Worm (Caenorhabditis elegans) whole organism, late embryonic: ENCODE data around the gene B0478.3.

Source experiments
- F13H6.1 ChIP-seq: sonication (generic microtip); optimal IDR thresholded peaks from 2 replicates; lab custom pipeline; 2016; ENCODE audit warnings: missing genetic modification characterization, missing compliant biosample characterization
- K02D7.2 ChIP-seq: sonication (generic microtip); optimal IDR thresholded peaks from 2 replicates; lab custom pipeline; 2017; ENCODE audit warnings: mild to moderate bottlenecking, missing genetic modification characterization, missing compliant biosample characterization
- ama-1 ChIP-seq: fragments of 150-350 bp; optimal IDR thresholded peaks from 2 replicates; lab custom pipeline; 2014
- ceh-18 ChIP-seq: sonication (generic microtip); optimal IDR thresholded peaks from 2 replicates; lab custom pipeline; 2016; ENCODE audit warnings: missing genetic modification characterization, missing compliant biosample characterization
- ceh-2 ChIP-seq: sonication (generic microtip); optimal IDR thresholded peaks from 2 replicates; lab custom pipeline; 2016; ENCODE audit warnings: missing genotype, missing genetic modification characterization, missing compliant biosample characterization
- ceh-24 ChIP-seq: sonication (generic microtip); optimal IDR thresholded peaks from 2 replicates; lab custom pipeline; 2016; ENCODE audit warnings: mild to moderate bottlenecking, missing genetic modification characterization, missing compliant biosample characterization
- ceh-31 ChIP-seq: sonication (generic microtip); optimal IDR thresholded peaks from 2 replicates; lab custom pipeline; 2016; ENCODE audit warnings: missing genetic modification characterization, missing compliant biosample characterization
- ceh-34 ChIP-seq: sonication (generic microtip); optimal IDR thresholded peaks from 2 replicates; lab custom pipeline; 2016; ENCODE audit warnings: mild to moderate bottlenecking, missing genetic modification characterization, missing compliant biosample characterization
- ceh-45 ChIP-seq: fragments of 200-800 bp; sonication (Bioruptor generic); IDR thresholded peaks from 2 replicates; pipeline ENCODE4 v1.3.6; 2022; ENCODE audit warnings: missing genetic modification reagents, missing genetic modification characterization, missing compliant biosample characterization
- ceh-48 ChIP-seq: sonication (generic microtip); optimal IDR thresholded peaks from 2 replicates; lab custom pipeline; 2016; ENCODE audit warnings: missing genetic modification characterization, inconsistent platforms, missing compliant biosample characterization
- dmd-4 ChIP-seq: sonication (generic microtip); optimal IDR thresholded peaks from 2 replicates; lab custom pipeline; 2016; ENCODE audit warnings: borderline replicate concordance, missing genetic modification characterization, missing compliant biosample characterization
- dve-1 ChIP-seq: sonication (generic microtip); optimal IDR thresholded peaks from 2 replicates; lab custom pipeline; 2017; ENCODE audit warnings: antibody characterized with exemption, mild to moderate bottlenecking, missing genetic modification characterization, missing compliant biosample characterization
- fax-1 ChIP-seq: sonication (generic microtip); optimal IDR thresholded peaks from 2 replicates; lab custom pipeline; 2016; ENCODE audit warnings: missing genotype, missing genetic modification characterization, missing compliant biosample characterization
- fkh-10 ChIP-seq: fragments of 150-350 bp; optimal IDR thresholded peaks from 2 replicates; lab custom pipeline; 2014; ENCODE audit warnings: missing biosample characterization, missing genetic modification reagents, missing genetic modification characterization
- fkh-6 ChIP-seq: sonication (generic microtip); optimal IDR thresholded peaks from 2 replicates; lab custom pipeline; 2016; ENCODE audit warnings: missing genetic modification characterization, missing compliant biosample characterization
- gmeb-2 ChIP-seq: sonication (generic microtip); optimal IDR thresholded peaks from 2 replicates; lab custom pipeline; 2016; ENCODE audit warnings: missing genetic modification characterization, inconsistent platforms, missing compliant biosample characterization
- hlh-13 ChIP-seq: fragments of 200-800 bp; sonication (Bioruptor generic); optimal IDR thresholded peaks from 2 replicates; lab custom pipeline; 2018; ENCODE audit warnings: mild to moderate bottlenecking, missing genetic modification characterization, missing compliant biosample characterization
- hlh-30 ChIP-seq: sonication (generic microtip); optimal IDR thresholded peaks from 2 replicates; lab custom pipeline; 2017; ENCODE audit warnings: antibody characterized with exemption, missing genetic modification characterization, missing compliant biosample characterization; ENCODE audit not compliant: insufficient read depth
- hlh-8 ChIP-seq: sonication (generic microtip); optimal IDR thresholded peaks from 2 replicates; lab custom pipeline; 2016; ENCODE audit warnings: missing genotype, missing genetic modification characterization, missing compliant biosample characterization
- lim-6 ChIP-seq: sonication (generic microtip); optimal IDR thresholded peaks from 2 replicates; lab custom pipeline; 2016; ENCODE audit warnings: missing genetic modification characterization, missing compliant biosample characterization
- madf-2 ChIP-seq: sonication (generic microtip); optimal IDR thresholded peaks from 2 replicates; lab custom pipeline; 2017; ENCODE audit warnings: missing genetic modification characterization, missing compliant biosample characterization
- mec-3 ChIP-seq: sonication (generic microtip); optimal IDR thresholded peaks from 2 replicates; lab custom pipeline; 2016; ENCODE audit warnings: borderline replicate concordance, missing genetic modification characterization, missing compliant biosample characterization
- nfya-1 ChIP-seq: sonication (generic microtip); optimal IDR thresholded peaks from 2 replicates; lab custom pipeline; 2017; ENCODE audit warnings: missing genetic modification characterization, mild to moderate bottlenecking, missing compliant biosample characterization, antibody characterized with exemption, moderate library complexity
- nhr-11 ChIP-seq: fragments of 150-350 bp; optimal IDR thresholded peaks from 2 replicates; lab custom pipeline; 2014; ENCODE audit warnings: missing biosample characterization, missing genetic modification characterization
- npax-4 ChIP-seq: sonication (generic microtip); optimal IDR thresholded peaks from 2 replicates; lab custom pipeline; 2016; ENCODE audit warnings: missing genetic modification characterization, missing compliant biosample characterization
- pag-3 ChIP-seq: sonication (generic microtip); optimal IDR thresholded peaks from 2 replicates; lab custom pipeline; 2016; ENCODE audit warnings: missing compliant biosample characterization, missing genetic modification characterization, borderline replicate concordance
- pax-1 ChIP-seq: fragments of 150-350 bp; optimal IDR thresholded peaks from 2 replicates; lab custom pipeline; 2014; ENCODE audit warnings: missing biosample characterization, missing genetic modification characterization
- pros-1 ChIP-seq: fragments of 150-350 bp; optimal IDR thresholded peaks from 2 replicates; lab custom pipeline; 2014; ENCODE audit warnings: missing biosample characterization, missing genetic modification reagents, missing genetic modification characterization
- ref-2 ChIP-seq: sonication (generic microtip); optimal IDR thresholded peaks from 2 replicates; lab custom pipeline; 2016; ENCODE audit warnings: missing genetic modification characterization, missing compliant biosample characterization
- sox-2 ChIP-seq: fragments of 200-800 bp; sonication (Bioruptor generic); IDR thresholded peaks from 2 replicates; pipeline ENCODE4 v1.3.6; 2022; ENCODE audit warnings: missing genetic modification reagents, missing genetic modification characterization, missing compliant biosample characterization
- sox-4 ChIP-seq: sonication (generic microtip); optimal IDR thresholded peaks from 2 replicates; lab custom pipeline; 2017; ENCODE audit warnings: mild to moderate bottlenecking, missing genetic modification characterization, inconsistent platforms, missing compliant biosample characterization
- ttx-3 ChIP-seq: sonication (generic microtip); optimal IDR thresholded peaks from 2 replicates; lab custom pipeline; 2016; ENCODE audit warnings: missing genetic modification reagents, missing genetic modification characterization, missing compliant biosample characterization
- unc-3 ChIP-seq, 2 experiments: fragments of 200-800 bp in 1 of 2; sonication (Bioruptor generic) in 1 of 2; sonication (generic microtip) in 1 of 2; conservative IDR thresholded peaks in 1 of 2; optimal IDR thresholded peaks in 1 of 2; 2 replicates each; pipeline versions ENCODE4 v1.3.6 to Lab custom; 2016 to 2022; ENCODE audit warnings: missing compliant biosample characterization in 2 of 2, missing genetic modification characterization in 2 of 2, missing genetic modification reagents in 1 of 2
- unc-42 ChIP-seq: sonication (generic microtip); optimal IDR thresholded peaks from 2 replicates; lab custom pipeline; 2016; ENCODE audit warnings: missing genotype, missing genetic modification characterization, missing compliant biosample characterization
- unc-55 ChIP-seq: sonication (generic microtip); optimal IDR thresholded peaks from 2 replicates; lab custom pipeline; 2017; ENCODE audit warnings: missing biosample characterization, missing genetic modification reagents, missing genetic modification characterization

The B0478.3 gene

ce11 chrIV:6970271-6970670 is 5.9 kb upstream of the B0478.3 start, which contains the start of gene ZK381.8:
TSS of gene ZK381.8 (minus strand) at chrIV:6970371.
- no peak for TF ChIP-seq lim-6 (tag; lab: Kevin White, UChicago)
- no peak for TF ChIP-seq sox-4 (tag; lab: Kevin White, UChicago)
- TF ChIP-seq fkh-10: no peak
- no peak for TF ChIP-seq pax-1 (tag; lab: Kevin White, UChicago)
- TF ChIP-seq unc-55 (GFP tag; lab: Kevin White, UChicago): no peak
- no peak for TF ChIP-seq hlh-8 (tag; lab: Kevin White, UChicago)
- no peak for TF ChIP-seq ama-1 (lab: Kevin White, UChicago)
- no peak for TF ChIP-seq pros-1 (tag; lab: Kevin White, UChicago)
- TF ChIP-seq, all 69 proteins: peak for 0

ce11 chrIV:6965192-6965591 is 784 bp upstream of the B0478.3 start, which contains the start of gene ZK381.2:
TSS of gene ZK381.2 (plus strand) at chrIV:6965492.
- TF ChIP-seq K02D7.2 (tag; lab: Kevin White, UChicago) (no peak), npax-4 (tag; lab: Kevin White, UChicago) (no peak), lim-6 (tag; lab: Kevin White, UChicago) (no peak), dve-1 (tag; lab: Kevin White, UChicago) (no peak), mec-3 (tag; lab: Kevin White, UChicago) (no peak), pax-1 (tag; lab: Kevin White, UChicago) (no peak), ceh-45 (GFP tag; lab: Robert Waterston, UW) (no peak), pag-3 (tag; lab: Kevin White, UChicago) (no peak), fax-1 (no peak), unc-42 (tag; lab: Kevin White, UChicago) (no peak), sox-2 (GFP tag; lab: Robert Waterston, UW) (no peak), ceh-48 (no peak), nfya-1 (tag; lab: Kevin White, UChicago) (no peak), gmeb-2 (tag; lab: Kevin White, UChicago) (no peak), hlh-30 (no peak), ceh-24 (tag; lab: Kevin White, UChicago) (no peak), dmd-4 (no peak), ceh-18 (tag; lab: Kevin White, UChicago) (no peak)

- no peak for TF ChIP-seq fkh-6
- peak; percentile 95 for TF ChIP-seq unc-42 (tag; lab: Kevin White, UChicago)
- no peak for TF ChIP-seq F13H6.1 (tag; lab: Kevin White, UChicago)
- TF ChIP-seq, all 69 proteins: peak for 1
These were observed 4.9 kb downstream of the B0478.3 start for ce11 chrIV:6959483-6959882.

ce11 chrIV:6958696-6959095 is 5.7 kb downstream of the B0478.3 start:
- peak; percentile 23 for TF ChIP-seq unc-55 (GFP tag; lab: Kevin White, UChicago)
- TF ChIP-seq ceh-48: peak; percentile 95
- peak; percentile 50 for TF ChIP-seq nfya-1 (tag; lab: Kevin White, UChicago)
- TF ChIP-seq ceh-2: no peak
- no peak for TF ChIP-seq ref-2
- TF ChIP-seq ceh-34 (tag; lab: Kevin White, UChicago): no peak
- TF ChIP-seq unc-3 (GFP tag; conservative IDR thresholded peaks at IDR 0.05; lab: Robert Waterston, UW): no peak
- TF ChIP-seq unc-3 (tag; optimal IDR thresholded peaks at IDR 0.05; lab: Kevin White, UChicago): peak; percentile 52
- TF ChIP-seq ceh-31 (tag; lab: Kevin White, UChicago): peak; percentile 45
- no peak for TF ChIP-seq ceh-24 (tag; lab: Kevin White, UChicago)

ce11 chrIV:6957341-6957740 is 7.1 kb downstream of the B0478.3 start, which contains the start of gene jnk-1:
TSS of gene jnk-1 (plus strand) at chrIV:6957641.
- TF ChIP-seq nhr-11 (tag; lab: Kevin White, UChicago): no peak
- no peak for TF ChIP-seq pax-1 (tag; lab: Kevin White, UChicago)
- TF ChIP-seq dmd-4: no peak
- no peak for TF ChIP-seq madf-2 (tag; lab: Kevin White, UChicago)
- no peak for TF ChIP-seq ttx-3
- TF ChIP-seq hlh-13: no peak
